Fruit fly (Drosophila melanogaster) whole organism: ENCODE results near the gene Zip89B.

ENCODE experiments used
- CG8478 ChIP-seq: fragments of >200 bp; optimal IDR thresholded peaks from 2 replicates; lab custom pipeline; 2018; ENCODE audit warnings: inconsistent platforms
- Dll ChIP-seq: fragments of >200 bp; optimal IDR thresholded peaks from 2 replicates; lab custom pipeline; 2017
- EcR ChIP-seq, 2 experiments: fragments of >200 bp; optimal IDR thresholded peaks; 2 replicates each; lab custom pipeline; 2017; ENCODE audit warnings: missing biosample characterization in 2 of 2, missing genetic modification characterization in 2 of 2, missing genetic modification reagents in 2 of 2
- pan ChIP-seq: fragments of >200 bp; optimal IDR thresholded peaks from 2 replicates; lab custom pipeline; 2017
- psq ChIP-seq: fragments of >200 bp; optimal IDR thresholded peaks from 2 replicates; lab custom pipeline; 2017
- usp ChIP-seq: fragments of >200 bp; optimal IDR thresholded peaks from 2 replicates; lab custom pipeline; 2017; ENCODE audit warnings: missing biosample characterization, missing genetic modification characterization, mixed read lengths

Zip89B gene

dm6 chr3R:16341817-16342374 is 36.3 kb downstream of the Zip89B start, which contains the start of the genes SF2 and pad:
SF2 (minus strand) TSS chr3R:16341988.
pad (plus strand) TSS chr3R:16342318.
- no peak for TF ChIP-seq CG8478 (lab: Kevin White, UChicago)
- no peak for TF ChIP-seq EcR (GFP tag; optimal IDR thresholded peaks at IDR 0.05; lab: Kevin White, UChicago)
- no peak for TF ChIP-seq usp (GFP tag; lab: Kevin White, UChicago)

dm6 chr3R:16347626-16348264 is 42.2 kb downstream of the Zip89B start:
- TF ChIP-seq pan = no peak
- TF ChIP-seq CG8478 (lab: Kevin White, UChicago) = no peak
- no peak for TF ChIP-seq usp (GFP tag; lab: Kevin White, UChicago)
- TF ChIP-seq EcR (GFP tag; optimal IDR thresholded peaks at IDR 0.05; lab: Kevin White, UChicago) = no peak
- TF ChIP-seq Dll (lab: Kevin White, UChicago) = no peak
- no peak for TF ChIP-seq psq (lab: Kevin White, UChicago)

dm6 chr3R:16348289-16348688 is 42.7 kb downstream of the Zip89B start:
- TF ChIP-seq pan (no peak), EcR (GFP tag; optimal IDR thresholded peaks at IDR 0.05; lab: Kevin White, UChicago) (no peak), CG8478 (lab: Kevin White, UChicago) (no peak), psq (lab: Kevin White, UChicago) (no peak), usp (GFP tag; lab: Kevin White, UChicago) (no peak)

dm6 chr3R:16349111-16349655 is 43.6 kb downstream of the Zip89B start, which contains the start of the genes CG14879 and Manf:
CG14879 (minus strand) TSS chr3R:16349226.
Manf (plus strand) TSS chr3R:16349404.
- TF ChIP-seq CG8478 (lab: Kevin White, UChicago) (no peak), psq (lab: Kevin White, UChicago) (no peak), pan (no peak), EcR (GFP tag; optimal IDR thresholded peaks at IDR 0.05; lab: Kevin White, UChicago) (no peak), Dll (lab: Kevin White, UChicago) (no peak), usp (GFP tag; lab: Kevin White, UChicago) (no peak)

- TF ChIP-seq pan = no peak
Measured at dm6 chr3R:16350400-16350799, 44.8 kb downstream of the Zip89B start.

- TF ChIP-seq CG8478 (lab: Kevin White, UChicago) = no peak
Measured at dm6 chr3R:16351044-16351443, 45.5 kb downstream of the Zip89B start.

- TF ChIP-seq Dll (lab: Kevin White, UChicago) = no peak
- TF ChIP-seq pan = no peak
- TF ChIP-seq usp (GFP tag; lab: Kevin White, UChicago) = no peak
- no peak for TF ChIP-seq CG8478 (lab: Kevin White, UChicago)
- TF ChIP-seq psq (lab: Kevin White, UChicago) = no peak
Measured at dm6 chr3R:16352039-16352438, 46.5 kb downstream of the Zip89B start.

- TF ChIP-seq pan (no peak), usp (GFP tag; lab: Kevin White, UChicago) (no peak), psq (lab: Kevin White, UChicago) (no peak), EcR (GFP tag; optimal IDR thresholded peaks at IDR 0.05; lab: Kevin White, UChicago) (no peak), CG8478 (lab: Kevin White, UChicago) (no peak), Dll (lab: Kevin White, UChicago) (no peak)
Measured at dm6 chr3R:16353195-16353594, 47.6 kb downstream of the Zip89B start.

dm6 chr3R:16353671-16354070 is 48.1 kb downstream of the Zip89B start:
- TF ChIP-seq psq (lab: Kevin White, UChicago) = no peak
- no peak for TF ChIP-seq Dll (lab: Kevin White, UChicago)
- TF ChIP-seq pan = no peak
- TF ChIP-seq EcR (GFP tag; optimal IDR thresholded peaks at IDR 0.05; lab: Kevin White, UChicago) = no peak
- no peak for TF ChIP-seq CG8478 (lab: Kevin White, UChicago)
- TF ChIP-seq usp (GFP tag; lab: Kevin White, UChicago) = no peak

- TF ChIP-seq psq (lab: Kevin White, UChicago) = no peak
Measured at dm6 chr3R:16355393-16355943, 49.9 kb downstream of the Zip89B start.

- TF ChIP-seq CG8478 (lab: Kevin White, UChicago) = no peak
- no peak for TF ChIP-seq usp (GFP tag; lab: Kevin White, UChicago)
- TF ChIP-seq Dll (lab: Kevin White, UChicago) = no peak
- no peak for TF ChIP-seq pan
- no peak for TF ChIP-seq psq (lab: Kevin White, UChicago)
- no peak for TF ChIP-seq EcR (GFP tag; optimal IDR thresholded peaks at IDR 0.05; lab: Kevin White, UChicago)
Measured at dm6 chr3R:16356215-16356862, 50.8 kb downstream of the Zip89B start.

- TF ChIP-seq pan = no peak
- TF ChIP-seq EcR (GFP tag; optimal IDR thresholded peaks at IDR 0.05; lab: Kevin White, UChicago) = no peak
- TF ChIP-seq CG8478 (lab: Kevin White, UChicago) = no peak
- no peak for TF ChIP-seq psq (lab: Kevin White, UChicago)
- no peak for TF ChIP-seq usp (GFP tag; lab: Kevin White, UChicago)
- no peak for TF ChIP-seq Dll (lab: Kevin White, UChicago)
Measured at dm6 chr3R:16356863-16357215, 51.3 kb downstream of the Zip89B start, which contains the start of gene CG10311. CG10311 (minus strand) TSS chr3R:16357015.
